Worm (Caenorhabditis elegans): ENCODE measurements around the gene K11D12.8.
A peak's percentile ranks its signal among the peaks of the same experiment; 100 is the strongest.

K11D12.8 gene

DNA sequence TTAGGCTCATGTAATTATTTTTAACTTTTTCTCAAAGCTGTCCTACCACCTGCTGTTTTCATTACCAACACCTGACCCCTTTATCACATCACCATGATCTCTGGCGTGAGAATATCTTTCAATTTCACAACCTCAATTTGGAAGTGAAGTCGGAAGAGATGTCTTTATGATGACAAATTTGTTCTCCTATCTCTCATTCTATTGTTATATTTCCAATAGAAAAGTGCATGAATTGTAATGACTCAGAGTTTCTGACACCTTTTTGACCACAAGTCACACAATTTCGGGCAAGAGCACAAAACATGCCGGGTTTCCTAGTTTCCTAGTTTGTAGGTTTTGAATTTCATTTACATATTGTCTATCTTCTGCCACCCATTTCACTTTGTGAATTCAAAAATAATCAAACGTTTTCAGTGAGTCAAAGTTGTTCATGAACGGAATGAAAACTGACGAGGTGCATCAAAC, 22.0 kb downstream of the K11D12.8 start, which contains the start of gene srr-4:
srr-4 (plus strand) TSS at position 415 of the 465 bp plus-strand sequence.
- TF ChIP-seq ztf-11 (tag; optimal IDR thresholded peaks at IDR 0.05), result no peak

- TF ChIP-seq nhr-2 (tag; optimal IDR thresholded peaks at IDR 0.05), result no peak
- TF ChIP-seq cnd-1 (tag; optimal IDR thresholded peaks at IDR 0.05), result no peak
- no peak for TF ChIP-seq ceh-43 (GFP tag; optimal IDR thresholded peaks at IDR 0.05)
These were observed 22.7 kb downstream of the K11D12.8 start for ce11 chrV:5018067-5018466.

DNA sequence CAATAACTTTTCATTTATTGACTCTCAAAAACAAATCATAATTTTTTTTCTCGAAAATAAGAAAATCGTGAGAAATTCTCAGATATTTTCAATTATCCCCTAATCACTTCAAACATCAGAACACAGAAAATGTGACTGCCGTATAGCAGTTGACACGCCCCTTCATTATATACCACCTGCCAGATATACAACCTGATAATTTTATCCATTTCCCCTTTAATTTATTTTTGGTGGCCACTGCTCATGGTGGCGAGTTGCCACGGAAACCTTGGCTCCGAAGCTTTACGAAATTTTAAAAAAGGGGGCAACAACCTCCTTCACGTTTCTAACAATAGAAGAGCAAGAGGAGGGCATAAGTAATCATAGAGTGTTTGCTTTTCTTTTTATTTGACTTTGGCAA, 24.1 kb downstream of the K11D12.8 start:
- TF ChIP-seq ces-1 (GFP tag; optimal IDR thresholded peaks at IDR 0.05) (peak; percentile 33), ztf-11 (tag; optimal IDR thresholded peaks at IDR 0.05) (no peak), sem-2 (GFP tag; optimal IDR thresholded peaks at IDR 0.05) (no peak), nhr-2 (tag; optimal IDR thresholded peaks at IDR 0.05) (no peak), flh-1 (GFP tag; optimal IDR thresholded peaks at IDR 0.05) (no peak), ham-2 (GFP tag; optimal IDR thresholded peaks at IDR 0.05) (no peak), ceh-43 (GFP tag; optimal IDR thresholded peaks at IDR 0.05) (no peak), tbx-8 (GFP tag; optimal IDR thresholded peaks at IDR 0.05) (no peak), lsy-2 (tag; optimal IDR thresholded peaks at IDR 0.05) (no peak)

DNA sequence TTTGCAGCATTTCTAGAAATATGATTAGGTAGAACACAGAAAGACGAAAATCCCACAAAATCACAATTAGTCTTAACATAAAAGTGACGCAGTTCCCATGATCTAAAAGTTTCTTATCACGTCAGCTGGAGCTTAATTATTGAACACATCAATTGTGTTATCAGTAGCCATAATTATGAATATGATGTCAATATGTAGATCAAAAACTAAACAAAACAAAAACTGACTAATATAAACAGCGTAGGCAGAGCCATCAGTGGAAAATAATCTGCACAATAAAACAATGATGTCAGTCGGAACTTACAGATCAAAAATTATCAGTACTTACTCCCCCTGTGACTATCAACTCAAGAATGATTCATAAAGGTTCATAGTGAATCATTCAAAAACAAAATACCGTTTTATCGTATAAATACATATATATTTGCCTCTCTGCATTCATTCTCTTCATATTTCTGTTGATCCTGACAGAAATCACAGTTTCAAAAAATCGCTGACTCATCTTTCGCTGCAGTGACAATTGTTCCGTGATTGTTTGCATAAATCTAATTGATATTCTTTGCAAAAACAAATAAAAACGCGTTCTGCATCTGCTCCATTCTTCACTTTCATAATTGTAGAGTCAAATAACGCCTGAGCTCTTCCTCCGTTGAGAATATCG, 28.5 kb downstream of the K11D12.8 start, which contains the start of gene srr-6:
srr-6 (plus strand) TSS at position 611 of the 661 bp plus-strand sequence.
- no peak for TF ChIP-seq unc-39 (tag; optimal IDR thresholded peaks at IDR 0.05)
- TF ChIP-seq lin-32 (GFP tag; optimal IDR thresholded peaks at IDR 0.05), result no peak
- no peak for TF ChIP-seq nhr-76 (tag; optimal IDR thresholded peaks at IDR 0.05)
- no peak for TF ChIP-seq elt-3 (tag; optimal IDR thresholded peaks at IDR 0.05)
- TF ChIP-seq lsy-2 (tag; optimal IDR thresholded peaks at IDR 0.05), result no peak
- TF ChIP-seq ceh-83 (GFP tag; optimal IDR thresholded peaks at IDR 0.05), result no peak
- no peak for TF ChIP-seq lin-13 (tag; optimal IDR thresholded peaks at IDR 0.05)
- TF ChIP-seq ceh-43 (GFP tag; optimal IDR thresholded peaks at IDR 0.05), result no peak
- TF ChIP-seq ham-2 (GFP tag; optimal IDR thresholded peaks at IDR 0.05), result no peak

ce11 chrV:5001386-5001785, 39.4 kb downstream of the K11D12.8 start, which contains the start of gene srr-8:
srr-8 (plus strand) TSS chrV:5001686.
- TF ChIP-seq nhr-12 (tag; optimal IDR thresholded peaks at IDR 0.05), result no peak
- no peak for TF ChIP-seq ceh-83 (GFP tag; optimal IDR thresholded peaks at IDR 0.05)
- no peak for TF ChIP-seq nhr-237 (tag; optimal IDR thresholded peaks at IDR 0.05)
- TF ChIP-seq drap-1 (GFP tag; optimal IDR thresholded peaks at IDR 0.05), result no peak
- TF ChIP-seq sem-2 (GFP tag; optimal IDR thresholded peaks at IDR 0.05), result no peak
- no peak for TF ChIP-seq tbx-8 (GFP tag; optimal IDR thresholded peaks at IDR 0.05)
- TF ChIP-seq lin-32 (GFP tag; optimal IDR thresholded peaks at IDR 0.05), result no peak
- no peak for TF ChIP-seq lsy-2 (tag; optimal IDR thresholded peaks at IDR 0.05)
- TF ChIP-seq elt-1 (tag; optimal IDR thresholded peaks at IDR 0.05; ENCODE audit: borderline replicate concordance, insufficient read depth), result no peak
- no peak for TF ChIP-seq snpc-4 (tag; optimal IDR thresholded peaks at IDR 0.05)

DNA sequence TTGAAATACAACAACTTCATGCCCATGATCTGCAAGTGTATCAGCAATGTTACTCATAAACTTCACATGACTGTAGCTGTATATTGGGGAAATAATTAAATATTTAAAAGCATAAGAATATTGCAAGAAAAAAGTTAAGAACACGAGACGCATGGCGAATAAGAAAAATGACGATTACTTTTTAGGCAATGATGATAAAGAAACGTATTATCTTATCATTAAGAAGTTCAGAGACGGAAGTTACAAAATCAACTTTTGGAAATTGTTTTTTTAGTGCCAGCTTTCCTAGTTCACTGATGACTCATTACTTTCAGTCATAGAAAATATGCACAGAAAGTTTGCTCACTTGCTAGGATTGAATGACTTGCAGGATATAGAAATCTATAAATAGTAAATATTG, 40.4 kb downstream of the K11D12.8 start, which contains the start of gene ugt-7:
ugt-7 (minus strand) TSS at position 161 of the 400 bp plus-strand sequence.
- TF ChIP-seq zip-8 (tag; optimal IDR thresholded peaks at IDR 0.05) (no peak), nhr-28 (tag; optimal IDR thresholded peaks at IDR 0.05) (no peak), ces-1 (GFP tag; optimal IDR thresholded peaks at IDR 0.05) (no peak), nhr-2 (tag; optimal IDR thresholded peaks at IDR 0.05) (no peak), unc-62 (GFP tag; optimal IDR thresholded peaks at IDR 0.05) (no peak)

DNA sequence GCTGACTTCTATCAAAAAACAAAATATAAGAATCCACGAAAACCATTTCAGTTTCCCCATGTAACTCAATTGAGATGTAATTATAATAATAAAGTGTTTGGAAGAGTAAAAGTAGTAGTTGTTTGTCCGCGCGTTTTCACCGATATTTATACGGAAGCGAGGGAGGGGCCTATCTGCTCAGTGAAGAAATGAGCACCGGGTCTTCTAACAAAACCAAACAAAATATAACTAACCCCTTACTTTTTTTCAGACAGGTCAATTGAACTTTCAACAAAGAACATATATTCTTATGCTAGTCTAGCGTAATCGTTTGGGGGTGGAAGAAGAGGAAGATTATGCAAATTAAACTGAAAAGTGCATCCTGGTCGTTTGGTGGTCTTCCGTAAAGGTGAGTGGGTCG, 45.6 kb downstream of the K11D12.8 start, which contains the start of gene ncx-9:
ncx-9 (minus strand) TSS at position 101 of the 400 bp plus-strand sequence.
- TF ChIP-seq ceh-83 (GFP tag; optimal IDR thresholded peaks at IDR 0.05) (no peak), M03D4.4 (tag; optimal IDR thresholded peaks at IDR 0.05) (no peak), hlh-1 (tag; optimal IDR thresholded peaks at IDR 0.05) (no peak), nhr-2 (tag; optimal IDR thresholded peaks at IDR 0.05) (no peak), bed-3 (GFP tag; optimal IDR thresholded peaks at IDR 0.05) (no peak), tbx-8 (GFP tag; optimal IDR thresholded peaks at IDR 0.05) (no peak), nhr-237 (tag; optimal IDR thresholded peaks at IDR 0.05) (no peak), sem-2 (GFP tag; optimal IDR thresholded peaks at IDR 0.05) (no peak), unc-39 (tag; optimal IDR thresholded peaks at IDR 0.05) (no peak), elt-3 (tag; optimal IDR thresholded peaks at IDR 0.05) (no peak), ztf-11 (tag; optimal IDR thresholded peaks at IDR 0.05) (no peak), lsy-2 (tag; optimal IDR thresholded peaks at IDR 0.05) (no peak), ham-2 (GFP tag; optimal IDR thresholded peaks at IDR 0.05) (no peak), ceh-43 (GFP tag; optimal IDR thresholded peaks at IDR 0.05) (no peak)
